Worm (Caenorhabditis elegans) whole organism, young adult: ENCODE data around the gene F33A8.7.

ENCODE experiments used
- Y53G8AR.9 ChIP-seq: fragments of 200-800 bp; sonication (Bioruptor generic); conservative IDR thresholded peaks from 2 replicates; pipeline ENCODE4 v1.3.6; 2022; ENCODE audit warnings: missing genetic modification reagents, missing genetic modification characterization, missing compliant biosample characterization
- Y67H2A.10 ChIP-seq: fragments of 200-800 bp; sonication (Bioruptor generic); conservative IDR thresholded peaks from 2 replicates; pipeline ENCODE4 v1.3.6; 2022; ENCODE audit warnings: missing genetic modification reagents, missing genetic modification characterization, missing compliant biosample characterization
- Y95B8A.8 ChIP-seq: fragments of 200-800 bp; sonication (Bioruptor generic); IDR thresholded peaks from 2 replicates; pipeline ENCODE4 v1.3.6; 2022; ENCODE audit warnings: missing genetic modification reagents, missing genetic modification characterization, missing compliant biosample characterization
- ama-1 ChIP-seq, 3 experiments: fragments of 150-350 bp in 1 of 3; sonication (generic microtip) in 2 of 3; optimal IDR thresholded peaks; 2 replicates each; lab custom pipeline; 2014 to 2018; ENCODE audit warnings: missing biosample characterization in 2 of 3, missing genetic modification characterization in 2 of 3, missing genetic modification reagents in 2 of 3
- athp-1 ChIP-seq: sonication (generic microtip); optimal IDR thresholded peaks from 2 replicates; lab custom pipeline; 2017; ENCODE audit warnings: mild to moderate bottlenecking, missing genetic modification characterization, missing compliant biosample characterization
- attf-6 ChIP-seq: fragments of 200-800 bp; sonication (Bioruptor generic); IDR thresholded peaks from 2 replicates; pipeline ENCODE4 v1.3.6; 2022; ENCODE audit warnings: missing genetic modification reagents, missing genetic modification characterization, missing compliant biosample characterization
- bed-1 ChIP-seq: fragments of 200-800 bp; sonication (Bioruptor generic); IDR thresholded peaks from 2 replicates; pipeline ENCODE4 v1.3.6; 2022; ENCODE audit warnings: missing genetic modification reagents, missing genetic modification characterization, missing compliant biosample characterization
- cebp-2 ChIP-seq: fragments of 200-800 bp; sonication (Bioruptor generic); IDR thresholded peaks from 2 replicates; pipeline ENCODE4 v1.3.6; 2022; ENCODE audit warnings: missing genetic modification characterization, missing compliant biosample characterization
- dox-1 ChIP-seq: fragments of 200-800 bp; sonication (Bioruptor generic); IDR thresholded peaks from 2 replicates; pipeline ENCODE4 v1.3.6; 2022; ENCODE audit warnings: missing genetic modification reagents, missing genetic modification characterization, missing compliant biosample characterization
- egl-44 ChIP-seq: fragments of 200-800 bp; sonication (Bioruptor generic); IDR thresholded peaks from 2 replicates; pipeline ENCODE4 v1.3.6; 2022; ENCODE audit warnings: missing genetic modification reagents, missing genetic modification characterization, missing compliant biosample characterization
- fkh-3 ChIP-seq: sonication (generic microtip); optimal IDR thresholded peaks from 2 replicates; lab custom pipeline; 2016; ENCODE audit warnings: mild to moderate bottlenecking, missing genetic modification characterization, missing compliant biosample characterization
- hmg-20 ChIP-seq: fragments of 200-800 bp; sonication (Bioruptor generic); IDR thresholded peaks from 2 replicates; pipeline ENCODE4 v1.3.6; 2022; ENCODE audit warnings: missing genetic modification reagents, missing genetic modification characterization, missing compliant biosample characterization
- nhr-90 ChIP-seq: sonication (generic microtip); optimal IDR thresholded peaks from 2 replicates; lab custom pipeline; 2016; ENCODE audit warnings: missing genotype, mild to moderate bottlenecking, missing genetic modification characterization, missing compliant biosample characterization
- ztf-26 ChIP-seq: sonication (generic microtip); optimal IDR thresholded peaks from 2 replicates; lab custom pipeline; 2017; ENCODE audit warnings: missing genetic modification characterization, missing compliant biosample characterization

DNA sequence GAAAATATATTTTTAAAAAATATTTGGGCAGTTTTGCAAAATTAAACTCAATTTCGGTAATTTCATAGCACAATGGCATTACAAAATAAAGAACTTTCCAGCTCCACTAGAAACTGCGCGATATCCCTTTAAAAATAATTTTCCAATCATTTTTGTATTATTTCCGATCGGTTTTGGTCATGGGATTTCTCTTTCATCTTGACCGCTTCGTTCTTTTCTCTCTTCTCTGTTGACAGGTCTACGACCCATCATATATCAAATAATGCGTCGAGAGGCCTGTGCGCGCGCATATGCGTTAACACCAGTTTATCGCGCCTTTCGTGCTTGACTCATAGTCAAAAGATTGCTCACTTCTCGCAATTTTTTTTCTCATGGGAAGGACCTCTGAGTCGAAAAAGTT, 36.9 kb downstream of the F33A8.7 start:
- no peak for TF ChIP-seq Y67H2A.10 (GFP tag; lab: Robert Waterston, UW)
- no peak for TF ChIP-seq fkh-3
- TF ChIP-seq ama-1 (optimal IDR thresholded peaks at IDR 0.05; lab: Kevin White, UChicago), result no peak
- TF ChIP-seq ama-1 (GFP tag; optimal IDR thresholded peaks at IDR 0.05; lab: Kevin White, UChicago), result no peak
- no peak for TF ChIP-seq hmg-20
- no peak for TF ChIP-seq attf-6
- TF ChIP-seq athp-1, result no peak
- TF ChIP-seq nhr-90 (tag; lab: Kevin White, UChicago), result no peak
- TF ChIP-seq egl-44 (GFP tag; lab: Robert Waterston, UW), result no peak
- no peak for TF ChIP-seq Y53G8AR.9
- TF ChIP-seq Y95B8A.8 (GFP tag; lab: Robert Waterston, UW), result no peak
- TF ChIP-seq bed-1 (GFP tag; lab: Robert Waterston, UW), result no peak
- no peak for TF ChIP-seq dox-1
- no peak for TF ChIP-seq ztf-26 (tag; lab: Kevin White, UChicago)
- no peak for TF ChIP-seq cebp-2 (GFP tag; lab: Robert Waterston, UW)
